Worm (Caenorhabditis elegans): ENCODE data around the gene nspf-3.

DNA sequence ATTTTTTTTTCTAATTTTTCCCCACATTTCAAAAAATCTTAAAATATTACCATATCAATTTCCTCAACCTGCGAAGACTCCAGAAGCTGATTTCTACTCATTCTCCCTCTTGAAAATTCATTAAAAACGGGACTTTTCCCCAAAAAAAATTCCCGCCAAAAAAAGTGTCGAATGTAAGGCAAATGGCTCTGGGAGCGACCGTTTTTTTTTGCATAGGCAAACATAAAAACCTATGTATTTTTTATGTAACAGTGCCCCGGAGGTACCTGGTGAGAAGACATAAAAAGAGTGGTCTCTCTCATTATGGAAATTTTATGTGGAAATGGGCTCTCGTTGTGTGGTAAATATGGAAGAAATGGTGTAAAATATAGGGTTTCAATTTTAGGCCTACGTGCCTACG is 5.8 kb downstream of the nspf-3 start, which contains the start of gene ceh-87:
- no peak for TF ChIP-seq ama-1 (optimal IDR thresholded peaks at IDR 0.05)
- no peak for TF ChIP-seq hnd-1 (tag; optimal IDR thresholded peaks at IDR 0.05)
- no peak for TF ChIP-seq tbx-37 (GFP tag; conservative IDR thresholded peaks at IDR 0.05)
- no peak for TF ChIP-seq ceh-36 (tag; optimal IDR thresholded peaks at IDR 0.05)
- no peak for TF ChIP-seq F13C5.2 (tag; optimal IDR thresholded peaks at IDR 0.05)
- TF ChIP-seq hmbx-1 (tag; optimal IDR thresholded peaks at IDR 0.05) = no peak
- TF ChIP-seq aly-1 (tag; optimal IDR thresholded peaks at IDR 0.05) = no peak
